Fruit fly (Drosophila melanogaster): ENCODE data around the gene bbg.

The bbg gene

DNA sequence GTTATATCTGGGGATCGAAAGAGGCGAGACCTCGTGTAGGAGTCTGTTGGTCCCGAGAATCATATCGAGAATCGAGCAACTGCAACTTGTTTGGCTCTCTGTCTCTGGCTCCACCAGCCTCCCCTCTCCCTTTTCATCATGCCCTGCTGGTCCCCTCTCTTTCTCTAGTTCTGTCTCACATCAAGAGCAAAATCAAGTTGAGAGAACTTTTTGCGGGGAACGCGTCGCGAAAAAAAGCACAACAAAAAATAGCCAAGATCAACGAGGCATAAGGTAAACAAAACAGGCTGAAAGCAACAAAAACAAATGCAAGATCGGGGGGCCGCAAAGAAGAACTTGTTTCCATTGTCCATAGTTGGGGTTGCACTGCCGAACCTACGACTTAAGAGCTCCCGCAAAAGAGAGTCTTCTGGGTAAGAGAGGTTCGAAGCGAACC lies 59.3 kb downstream of the bbg start:
- peak in 1 of 2 experiments; percentile 50 for TF ChIP-seq EcR (GFP tag; optimal IDR thresholded peaks at IDR 0.05)
- no peak for TF ChIP-seq CG8478 (optimal IDR thresholded peaks at IDR 0.05)

DNA sequence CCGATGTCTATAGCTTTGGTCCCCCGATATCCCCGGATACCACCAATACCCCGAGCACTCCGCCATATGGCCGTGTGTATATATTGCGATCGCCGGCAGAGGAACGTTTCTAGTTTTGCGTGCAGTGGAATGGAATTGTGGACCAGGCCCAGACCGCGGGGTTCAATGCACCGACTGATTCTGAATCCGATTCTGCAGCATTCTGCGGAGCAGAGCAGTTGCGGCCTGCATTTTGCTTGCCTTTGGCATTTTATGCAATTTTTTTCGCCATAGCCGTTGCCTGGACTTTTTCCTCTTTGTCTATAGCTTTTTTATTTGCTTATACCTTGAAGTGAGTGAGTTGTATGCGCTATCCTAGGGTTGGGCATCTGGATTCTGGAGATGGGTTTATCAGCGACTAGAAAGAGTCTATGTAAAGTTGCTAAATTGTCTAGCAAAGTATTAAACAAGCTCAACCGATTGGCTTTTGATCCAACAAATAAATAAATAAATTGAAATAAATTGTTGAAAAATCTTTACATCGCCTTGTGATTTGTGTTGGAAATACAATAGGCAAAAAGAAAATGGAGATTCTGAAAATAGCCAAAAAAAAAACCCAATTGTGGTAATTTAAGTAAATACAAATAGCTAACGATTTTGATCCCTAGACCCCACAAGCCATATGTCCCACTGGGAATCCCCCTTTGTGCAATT lies 71.7 kb downstream of the bbg start:
- no peak for TF ChIP-seq usp (GFP tag; optimal IDR thresholded peaks at IDR 0.05)
- TF ChIP-seq EcR (GFP tag; optimal IDR thresholded peaks at IDR 0.05): peak in 1 of 2 experiments; percentile 90

DNA sequence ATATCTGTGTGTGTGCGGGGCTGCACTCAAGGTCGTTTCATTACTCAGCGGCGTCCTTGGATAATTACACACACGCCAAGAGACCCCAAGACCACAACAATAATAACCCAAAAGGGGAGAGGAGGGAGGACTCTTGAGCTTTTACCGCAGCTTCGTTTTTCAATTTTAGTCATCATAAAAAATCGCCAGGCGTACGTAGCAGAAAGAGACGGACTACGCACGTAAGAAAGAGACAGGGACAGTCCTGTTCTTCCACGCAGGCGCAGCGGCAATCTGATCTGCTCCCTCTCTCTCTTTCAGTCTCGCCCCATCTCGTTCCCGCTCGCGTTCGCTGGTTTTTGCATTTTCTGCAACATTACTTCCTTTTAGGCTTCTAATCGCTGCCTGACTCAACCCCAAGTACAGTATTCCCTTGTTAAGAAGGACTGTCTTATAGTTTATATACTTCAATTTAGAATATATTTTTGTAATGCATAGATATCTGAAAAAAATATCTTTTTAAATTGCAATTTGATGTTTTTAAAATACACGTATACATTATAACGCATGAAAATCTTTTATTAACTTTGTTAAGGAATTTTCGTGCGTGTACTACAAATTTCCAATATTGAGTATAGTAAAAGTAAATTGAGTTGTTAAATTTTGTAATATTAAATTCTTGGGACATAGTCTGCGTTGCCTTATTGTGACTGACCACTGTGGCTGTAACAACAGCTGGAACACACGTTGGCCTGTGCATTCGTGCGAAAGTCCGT lies 72.4 kb downstream of the bbg start:
- TF ChIP-seq pan (optimal IDR thresholded peaks at IDR 0.05): no peak
- no peak for TF ChIP-seq EcR (GFP tag; optimal IDR thresholded peaks at IDR 0.05)
- TF ChIP-seq Dll (optimal IDR thresholded peaks at IDR 0.05): no peak
- TF ChIP-seq psq (optimal IDR thresholded peaks at IDR 0.05): no peak
- no peak for TF ChIP-seq usp (GFP tag; optimal IDR thresholded peaks at IDR 0.05)
- TF ChIP-seq CG8478 (optimal IDR thresholded peaks at IDR 0.05): no peak

DNA sequence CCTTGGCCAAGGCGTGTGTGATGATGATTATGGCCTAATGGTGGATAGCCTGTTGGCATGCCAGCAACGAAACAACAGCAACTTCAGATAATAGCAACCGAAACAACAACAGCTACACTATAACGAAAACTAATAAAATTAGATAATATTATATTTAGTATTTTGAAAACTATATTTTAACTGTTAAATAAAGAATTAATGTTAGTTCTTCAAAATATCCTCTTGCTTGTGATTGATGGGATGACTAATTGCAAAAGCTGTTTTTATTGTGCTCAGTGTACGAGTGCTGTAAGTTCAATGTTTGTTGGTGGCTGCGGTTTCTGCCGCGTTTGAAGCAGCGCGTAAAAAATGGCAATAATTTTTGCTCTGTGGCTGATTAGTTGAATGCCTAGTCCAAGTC lies 73.8 kb downstream of the bbg start:
- TF ChIP-seq EcR (GFP tag; optimal IDR thresholded peaks at IDR 0.05): no peak
- TF ChIP-seq usp (GFP tag; optimal IDR thresholded peaks at IDR 0.05): no peak
- no peak for TF ChIP-seq psq (optimal IDR thresholded peaks at IDR 0.05)
- no peak for TF ChIP-seq CG8478 (optimal IDR thresholded peaks at IDR 0.05)
- TF ChIP-seq Dll (optimal IDR thresholded peaks at IDR 0.05): no peak
- TF ChIP-seq pan (optimal IDR thresholded peaks at IDR 0.05): no peak

DNA sequence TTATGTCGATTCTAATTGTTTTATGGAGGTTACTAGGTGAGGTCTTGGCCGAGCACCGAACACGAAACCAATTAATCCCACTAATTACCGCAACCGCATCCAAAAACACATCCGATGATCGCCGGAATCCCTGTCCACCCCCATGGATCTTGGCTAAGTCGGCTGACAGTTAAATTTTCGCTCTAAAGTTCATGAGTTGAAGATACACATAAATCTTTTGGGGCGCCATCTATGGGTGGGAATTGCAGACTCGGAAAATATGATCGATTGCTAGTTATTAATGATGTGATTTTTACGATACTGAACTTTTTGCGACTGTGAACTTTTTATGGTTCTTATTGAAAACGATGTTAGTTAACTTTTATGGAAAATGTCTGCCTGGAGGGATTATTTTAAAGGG lies 75.0 kb downstream of the bbg start:
- TF ChIP-seq CG8478 (optimal IDR thresholded peaks at IDR 0.05) (no peak), usp (GFP tag; optimal IDR thresholded peaks at IDR 0.05) (no peak), pan (optimal IDR thresholded peaks at IDR 0.05) (no peak), Dll (optimal IDR thresholded peaks at IDR 0.05) (no peak), psq (optimal IDR thresholded peaks at IDR 0.05) (no peak), EcR (GFP tag; optimal IDR thresholded peaks at IDR 0.05) (no peak)

DNA sequence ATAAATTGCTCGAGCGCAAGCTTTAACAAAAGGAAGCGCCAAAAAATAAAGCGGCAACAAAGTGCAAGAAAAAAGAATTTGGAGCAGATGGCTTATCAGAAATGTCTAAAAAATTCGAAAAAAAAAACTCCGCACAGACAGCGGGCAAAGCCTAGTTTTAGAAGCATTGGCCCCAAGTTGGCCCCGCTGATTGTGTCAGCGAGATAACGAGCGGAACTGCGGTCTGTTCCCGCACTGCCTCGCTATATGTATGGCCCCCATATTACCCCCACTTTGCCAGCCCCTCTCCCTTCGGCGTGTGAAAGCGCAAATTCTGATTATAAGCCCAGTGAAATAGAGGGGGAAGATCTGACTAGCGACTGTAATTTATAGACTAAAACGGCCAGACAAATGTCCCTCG lies 79.2 kb downstream of the bbg start:
- TF ChIP-seq EcR (GFP tag; optimal IDR thresholded peaks at IDR 0.05) (no peak), pan (optimal IDR thresholded peaks at IDR 0.05) (no peak), Dll (optimal IDR thresholded peaks at IDR 0.05) (no peak), psq (optimal IDR thresholded peaks at IDR 0.05) (no peak), CG8478 (optimal IDR thresholded peaks at IDR 0.05) (no peak), usp (GFP tag; optimal IDR thresholded peaks at IDR 0.05) (no peak)

DNA sequence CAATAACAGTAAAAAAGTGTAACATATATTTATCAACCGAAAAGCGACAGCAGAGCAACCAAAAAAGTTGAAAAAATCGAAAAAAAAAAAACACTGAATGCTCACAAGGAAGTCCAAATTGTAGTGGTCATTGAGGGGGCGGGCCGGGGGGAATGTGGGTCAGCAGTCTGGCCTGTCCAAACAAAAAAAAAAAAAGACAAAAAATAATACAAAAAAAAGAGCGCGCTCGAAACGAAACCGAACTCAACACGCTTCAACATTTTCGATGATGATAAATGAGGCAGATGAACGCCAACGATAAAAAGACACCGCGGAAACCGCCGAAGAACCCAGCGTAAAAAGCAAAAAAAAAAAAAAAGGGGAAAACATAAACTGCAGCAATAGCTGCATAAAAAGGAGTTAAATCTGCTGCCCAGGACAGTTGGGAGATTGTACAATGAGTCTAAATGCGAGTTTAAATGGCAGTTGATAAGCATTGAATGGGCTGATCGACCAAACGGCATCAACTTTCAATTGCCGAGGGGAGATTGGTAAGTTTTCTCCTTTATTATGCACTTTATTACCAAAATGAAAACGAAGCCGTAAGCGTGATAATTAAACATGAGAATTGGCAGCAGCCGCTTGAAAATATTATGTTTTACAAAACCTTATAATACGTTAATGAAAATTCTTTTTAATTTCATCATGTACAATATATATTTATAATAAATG lies 80.0 kb downstream of the bbg start:
- no peak for TF ChIP-seq pan (optimal IDR thresholded peaks at IDR 0.05)
- no peak for TF ChIP-seq usp (GFP tag; optimal IDR thresholded peaks at IDR 0.05)
- no peak for TF ChIP-seq EcR (GFP tag; optimal IDR thresholded peaks at IDR 0.05)
- TF ChIP-seq Dll (optimal IDR thresholded peaks at IDR 0.05): no peak
- TF ChIP-seq CG8478 (optimal IDR thresholded peaks at IDR 0.05): no peak
- TF ChIP-seq psq (optimal IDR thresholded peaks at IDR 0.05): no peak

DNA sequence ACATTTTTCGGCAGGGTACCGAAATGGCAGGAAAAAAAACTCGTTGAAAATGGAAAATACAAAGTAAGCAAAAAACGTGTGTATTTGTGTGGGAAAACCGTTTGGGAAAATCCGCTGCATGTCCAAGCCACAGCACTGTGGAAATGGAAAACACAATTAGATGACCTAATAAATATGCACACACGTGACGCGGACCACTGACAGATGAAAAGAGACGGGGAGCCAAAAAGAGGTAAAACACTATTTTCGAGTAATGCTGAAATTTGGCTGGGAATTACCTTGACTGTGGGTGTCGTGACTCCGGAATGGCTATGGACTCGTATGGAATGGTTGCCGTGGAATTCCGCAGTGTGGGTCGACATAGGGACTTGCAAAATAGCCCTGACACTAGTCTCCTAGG lies 81.4 kb downstream of the bbg start:
- no peak for TF ChIP-seq Dll (optimal IDR thresholded peaks at IDR 0.05)
- TF ChIP-seq CG8478 (optimal IDR thresholded peaks at IDR 0.05): no peak

DNA sequence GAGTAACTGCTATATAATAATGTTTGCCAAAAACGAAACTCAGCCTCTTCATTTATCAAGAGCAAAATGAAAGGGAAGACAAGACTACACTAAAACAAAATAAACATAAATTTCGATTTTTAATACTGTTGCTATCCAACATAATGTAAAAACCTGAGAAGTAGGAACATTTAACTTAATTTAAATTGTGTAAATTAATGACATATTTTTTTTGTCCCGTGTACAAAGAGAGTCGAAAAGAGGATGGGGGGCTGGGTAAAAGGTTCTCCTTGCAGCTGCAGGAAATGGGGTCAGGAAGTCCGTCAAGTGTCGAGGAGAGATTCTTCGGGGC lies 82.9 kb downstream of the bbg start:
- no peak for TF ChIP-seq usp (GFP tag; optimal IDR thresholded peaks at IDR 0.05)
- no peak for TF ChIP-seq EcR (GFP tag; optimal IDR thresholded peaks at IDR 0.05)
- no peak for TF ChIP-seq CG8478 (optimal IDR thresholded peaks at IDR 0.05)
- no peak for TF ChIP-seq psq (optimal IDR thresholded peaks at IDR 0.05)
- TF ChIP-seq pan (optimal IDR thresholded peaks at IDR 0.05): no peak
- no peak for TF ChIP-seq Dll (optimal IDR thresholded peaks at IDR 0.05)

DNA sequence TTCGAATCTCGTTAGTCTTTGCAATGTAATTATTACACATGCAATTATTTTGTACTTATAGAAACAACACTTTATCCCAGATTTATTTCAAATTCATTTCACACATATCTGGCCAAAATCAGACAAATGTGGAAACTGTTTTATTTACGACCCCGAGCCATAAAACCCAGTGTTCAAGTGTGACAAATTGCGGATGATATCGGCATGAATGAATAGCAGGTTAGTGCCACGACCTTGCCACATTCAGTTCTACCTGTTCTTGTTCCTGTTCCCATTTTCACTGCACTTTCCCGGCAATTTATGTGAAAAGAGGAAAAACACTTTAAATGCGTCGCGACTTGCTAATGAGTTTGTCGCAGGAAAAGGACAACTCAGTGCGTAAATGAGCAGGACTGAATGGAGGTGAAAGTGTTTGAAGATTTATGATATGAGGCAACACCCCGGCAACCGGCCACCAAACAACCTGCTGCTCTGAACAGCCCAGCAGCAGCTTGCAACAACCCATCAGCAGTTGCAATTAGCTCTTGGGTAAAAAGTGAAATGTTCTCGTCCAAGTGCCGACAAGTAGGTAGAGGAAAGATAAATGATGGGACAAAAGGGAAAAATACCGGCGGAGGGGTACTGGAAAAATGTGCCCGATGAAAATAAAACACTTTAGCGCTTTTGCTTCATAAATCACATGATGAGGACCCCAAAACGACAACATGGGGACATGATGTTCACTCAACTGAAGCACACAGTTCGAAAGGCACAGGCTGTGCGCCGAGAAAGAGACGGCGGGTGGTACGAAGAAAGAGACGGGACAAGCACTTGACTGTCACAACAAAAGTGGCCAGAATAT lies 83.4 kb downstream of the bbg start:
- TF ChIP-seq EcR (GFP tag; optimal IDR thresholded peaks at IDR 0.05) (no peak), psq (optimal IDR thresholded peaks at IDR 0.05) (no peak), CG8478 (optimal IDR thresholded peaks at IDR 0.05) (no peak), pan (optimal IDR thresholded peaks at IDR 0.05) (no peak), Dll (optimal IDR thresholded peaks at IDR 0.05) (no peak), usp (GFP tag; optimal IDR thresholded peaks at IDR 0.05) (no peak)

DNA sequence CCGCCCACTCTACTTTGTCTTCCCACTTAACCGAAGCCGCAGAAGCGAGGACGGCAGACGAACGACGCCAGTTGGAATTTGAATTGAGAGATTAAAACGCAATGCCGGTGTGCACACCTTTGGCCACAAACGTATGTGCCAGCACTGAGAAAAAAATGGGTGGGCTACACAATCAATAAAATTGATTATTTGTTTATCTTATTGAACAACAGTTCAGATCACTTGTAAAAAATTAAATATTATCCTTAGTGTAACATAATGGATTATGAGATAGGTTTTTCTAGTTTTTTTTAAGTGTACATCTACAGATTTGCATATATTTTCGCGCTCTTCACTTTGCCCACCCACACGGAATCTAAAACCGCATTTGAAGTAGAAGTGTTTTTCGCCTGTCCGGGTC lies 84.5 kb downstream of the bbg start:
- TF ChIP-seq usp (GFP tag; optimal IDR thresholded peaks at IDR 0.05) (no peak), CG8478 (optimal IDR thresholded peaks at IDR 0.05) (no peak)

DNA sequence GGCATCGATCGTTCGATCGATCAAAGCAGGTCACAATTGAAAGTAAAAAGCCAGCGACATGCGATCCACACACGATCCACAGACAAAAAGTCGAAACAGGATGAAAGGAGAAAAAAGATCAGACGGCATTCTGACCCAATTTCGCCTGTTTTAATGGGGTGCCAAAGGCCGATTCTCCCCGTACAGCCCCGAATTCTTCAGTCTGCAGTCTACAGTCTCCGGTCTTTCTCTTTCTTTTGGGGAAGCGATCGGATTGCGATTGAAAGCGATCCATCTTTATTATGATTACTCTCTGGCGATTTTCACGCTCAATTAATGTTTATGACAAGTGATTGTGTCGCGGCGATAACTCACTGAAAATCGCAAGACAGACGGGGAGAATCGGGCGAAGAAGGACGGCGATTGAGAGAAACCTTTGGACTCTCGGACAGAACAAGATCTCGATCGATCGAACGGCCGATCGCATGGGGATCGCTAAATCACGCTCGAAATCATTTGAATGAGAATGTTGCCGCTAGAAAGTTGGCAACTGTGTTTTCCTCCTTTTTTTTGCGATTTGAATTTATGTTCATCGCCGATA lies 85.6 kb downstream of the bbg start:
- TF ChIP-seq Dll (optimal IDR thresholded peaks at IDR 0.05) (no peak), psq (optimal IDR thresholded peaks at IDR 0.05) (no peak), CG8478 (optimal IDR thresholded peaks at IDR 0.05) (no peak), pan (optimal IDR thresholded peaks at IDR 0.05) (no peak), EcR (GFP tag; optimal IDR thresholded peaks at IDR 0.05) (no peak), usp (GFP tag; optimal IDR thresholded peaks at IDR 0.05) (no peak)

Measured in whole organism.